Worm (Caenorhabditis elegans) whole organism, late embryonic: Measurements from ENCODE around the gene rpac-19.

ENCODE experiments used
- T23F11.4 ChIP-seq: fragments of 200-800 bp; sonication (Bioruptor generic); optimal IDR thresholded peaks from 2 replicates; lab custom pipeline; 2018; ENCODE audit warnings: mild to moderate bottlenecking, missing genetic modification characterization, missing compliant biosample characterization
- dmd-4 ChIP-seq: sonication (generic microtip); optimal IDR thresholded peaks from 2 replicates; lab custom pipeline; 2016; ENCODE audit warnings: borderline replicate concordance, missing genetic modification characterization, missing compliant biosample characterization
- elt-2 ChIP-seq: sonication (generic microtip); optimal IDR thresholded peaks from 2 replicates; lab custom pipeline; 2016; ENCODE audit warnings: missing genetic modification reagents, missing genetic modification characterization, missing compliant biosample characterization
- hlh-15 ChIP-seq: sonication (generic microtip); optimal IDR thresholded peaks from 2 replicates; lab custom pipeline; 2016; ENCODE audit warnings: missing genetic modification characterization, missing compliant biosample characterization
- nhr-11 ChIP-seq: fragments of 150-350 bp; optimal IDR thresholded peaks from 2 replicates; lab custom pipeline; 2014; ENCODE audit warnings: missing biosample characterization, missing genetic modification characterization
- nhr-232 ChIP-seq: sonication (generic microtip); optimal IDR thresholded peaks from 2 replicates; lab custom pipeline; 2016; ENCODE audit warnings: missing genetic modification characterization, missing compliant biosample characterization
- pat-9 ChIP-seq: fragments of 200-800 bp; sonication (Bioruptor generic); optimal IDR thresholded peaks from 2 replicates; lab custom pipeline; 2018; ENCODE audit warnings: mild to moderate bottlenecking, missing genetic modification characterization, moderate library complexity, missing compliant biosample characterization
- pqm-1 ChIP-seq: sonication (generic microtip); optimal IDR thresholded peaks from 2 replicates; lab custom pipeline; 2016; ENCODE audit warnings: missing genetic modification characterization, missing compliant biosample characterization
- ttx-3 ChIP-seq: sonication (generic microtip); optimal IDR thresholded peaks from 2 replicates; lab custom pipeline; 2016; ENCODE audit warnings: missing genetic modification reagents, missing genetic modification characterization, missing compliant biosample characterization
- unc-86 ChIP-seq: sonication (generic microtip); optimal IDR thresholded peaks from 2 replicates; lab custom pipeline; 2016; ENCODE audit warnings: missing genetic modification characterization, missing compliant biosample characterization

ce11 chrIII:9621840-9622525 is 7.7 kb downstream of the rpac-19 start:
- no peak for TF ChIP-seq nhr-11 (tag; lab: Kevin White, UChicago)
- TF ChIP-seq T23F11.4 (GFP tag; lab: Kevin White, UChicago) = no peak
- TF ChIP-seq nhr-232 = no peak
- TF ChIP-seq unc-86 = no peak
- TF ChIP-seq ttx-3 = no peak
- no peak for TF ChIP-seq hlh-15 (tag; lab: Kevin White, UChicago)
- TF ChIP-seq pqm-1 (tag; lab: Kevin White, UChicago) = no peak
- no peak for TF ChIP-seq pat-9
- no peak for TF ChIP-seq dmd-4 (tag; lab: Kevin White, UChicago)
- TF ChIP-seq elt-2 (tag; lab: Kevin White, UChicago) = peak; percentile 93
